Worm (Caenorhabditis elegans) whole organism, midembryonic: ENCODE data around the gene mrp-1.

Source experiments
- T22C8.4 ChIP-seq: fragments of 200-800 bp; sonication (Bioruptor generic); IDR thresholded peaks from 2 replicates; pipeline ENCODE4 v1.3.6; 2022; ENCODE audit warnings: missing genetic modification characterization, missing compliant biosample characterization
- cog-1 ChIP-seq: sonication (generic microtip); optimal IDR thresholded peaks from 2 replicates; lab custom pipeline; 2016; ENCODE audit warnings: missing genetic modification characterization, missing compliant biosample characterization
- flt-1 ChIP-seq: fragments of 200-800 bp; sonication (Bioruptor generic); IDR thresholded peaks from 2 replicates; pipeline ENCODE4 v1.3.6; 2022; ENCODE audit warnings: missing genetic modification characterization, missing compliant biosample characterization
- klf-2 ChIP-seq: fragments of 200-800 bp; sonication (Bioruptor generic); conservative IDR thresholded peaks from 2 replicates; pipeline ENCODE4 v1.3.6; 2022; ENCODE audit warnings: missing genetic modification reagents, missing genetic modification characterization, missing compliant biosample characterization
- med-1 ChIP-seq: sonication (generic microtip); optimal IDR thresholded peaks from 2 replicates; lab custom pipeline; 2017; ENCODE audit warnings: missing genetic modification characterization, mild to moderate bottlenecking, missing compliant biosample characterization, antibody characterized with exemption, missing genetic modification reagents; ENCODE audit not compliant: insufficient read depth
- ref-1 ChIP-seq: fragments of 200-800 bp; sonication (Bioruptor generic); conservative IDR thresholded peaks from 2 replicates; pipeline ENCODE4 v1.3.6; 2022; ENCODE audit warnings: missing genetic modification reagents, missing genetic modification characterization, missing compliant biosample characterization
- tab-1 ChIP-seq: fragments of 200-800 bp; sonication (Bioruptor generic); IDR thresholded peaks from 2 replicates; pipeline ENCODE4 v1.3.6; 2022; ENCODE audit warnings: missing genetic modification characterization, missing compliant biosample characterization
- ztf-23 ChIP-seq: fragments of 200-800 bp; sonication (Bioruptor generic); IDR thresholded peaks from 2 replicates; pipeline ENCODE4 v1.3.6; 2022; ENCODE audit warnings: missing genetic modification reagents, missing genetic modification characterization, missing compliant biosample characterization
- ztf-29 ChIP-seq: fragments of 200-800 bp; sonication (Bioruptor generic); IDR thresholded peaks from 2 replicates; pipeline ENCODE4 v1.3.6; 2022; ENCODE audit warnings: missing genetic modification reagents, missing genetic modification characterization, missing compliant biosample characterization

Gene mrp-1

DNA sequence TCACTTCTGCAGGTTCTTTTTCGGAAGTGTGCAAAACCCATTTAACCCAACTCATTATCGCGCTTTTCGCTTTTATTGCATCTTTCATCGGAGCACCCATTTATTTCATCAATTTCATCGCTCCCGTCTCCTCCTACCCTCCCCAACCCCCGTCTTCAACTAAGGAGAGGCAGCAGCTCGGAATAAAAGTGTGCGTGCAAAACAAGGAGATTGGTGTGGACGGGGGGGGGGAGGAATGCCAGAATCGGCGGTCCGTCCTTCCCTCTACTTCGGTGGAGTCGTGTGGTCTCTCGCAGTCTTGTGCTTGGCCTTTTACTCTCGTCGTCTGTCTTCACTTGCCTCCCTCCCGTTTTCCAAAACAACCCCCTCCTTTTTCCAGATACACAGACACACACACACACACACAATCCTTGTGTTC is 13.7 kb upstream of the mrp-1 start:
- TF ChIP-seq klf-2 (GFP tag; lab: Robert Waterston, UW), result no peak
- TF ChIP-seq ztf-23 (GFP tag; lab: Robert Waterston, UW), result peak; percentile 58; the same call in 1 of the 2 replicates
- TF ChIP-seq tab-1, result 0 out of 2 replicates have a peak, but pooled peaks have one; percentile 69
- peak; percentile 73 for TF ChIP-seq flt-1 (GFP tag; lab: Robert Waterston, UW)

DNA sequence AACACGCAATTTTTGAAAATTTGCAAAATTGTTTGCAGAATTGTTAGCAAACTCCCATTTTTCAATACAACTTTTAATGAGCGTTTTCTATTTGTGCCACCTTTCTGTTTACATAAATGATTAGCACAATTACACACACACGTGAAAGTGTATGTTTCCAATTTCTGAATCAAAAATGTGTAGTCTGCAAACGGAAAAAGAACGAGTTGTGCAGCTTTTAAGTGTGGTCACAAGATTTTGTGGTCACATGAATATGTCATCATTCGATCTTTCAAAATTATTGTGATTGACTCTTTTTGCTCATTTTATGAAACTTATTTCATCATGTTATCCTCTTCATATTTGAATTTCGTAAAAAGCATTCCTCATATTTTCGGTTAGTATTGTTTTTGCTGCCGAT is 13.0 kb upstream of the mrp-1 start:
- TF ChIP-seq klf-2 (GFP tag; lab: Robert Waterston, UW), result no peak
- TF ChIP-seq flt-1 (GFP tag; lab: Robert Waterston, UW), result no peak
- no peak for TF ChIP-seq med-1
- no peak for TF ChIP-seq T22C8.4 (GFP tag; lab: Robert Waterston, UW)
- TF ChIP-seq ztf-23 (GFP tag; lab: Robert Waterston, UW), result no peak
- TF ChIP-seq cog-1 (tag; lab: Kevin White, UChicago), result no peak
- TF ChIP-seq ref-1 (GFP tag; lab: Robert Waterston, UW), result no peak

DNA sequence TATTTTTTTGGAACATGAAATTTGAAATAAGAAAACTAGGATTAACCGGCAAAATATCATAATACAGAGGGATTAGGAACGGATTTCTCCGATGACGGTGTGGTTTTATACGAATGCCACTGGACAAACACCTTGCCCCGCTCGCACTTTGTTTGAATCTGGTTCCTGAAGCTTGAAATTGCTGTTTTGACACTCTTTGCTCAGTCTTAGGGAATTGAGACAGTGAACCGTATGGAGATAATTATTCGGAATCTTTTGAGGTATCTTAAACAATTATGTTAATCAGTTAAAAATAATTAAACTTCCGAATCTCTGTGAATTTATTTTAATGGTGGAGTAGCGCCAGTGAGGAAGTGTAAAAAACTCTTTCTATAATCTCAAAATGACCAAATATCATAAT is 11.8 kb upstream of the mrp-1 start, which contains the start of gene F13C5.3:
TSS of gene F13C5.3 (minus strand) at position 101 of the 400 bp plus-strand sequence.
- no peak for TF ChIP-seq tab-1
- no peak for TF ChIP-seq T22C8.4 (GFP tag; lab: Robert Waterston, UW)
- no peak for TF ChIP-seq klf-2 (GFP tag; lab: Robert Waterston, UW)
- no peak for TF ChIP-seq ztf-23 (GFP tag; lab: Robert Waterston, UW)
- TF ChIP-seq ztf-29 (GFP tag; lab: Robert Waterston, UW), result no peak
- no peak for TF ChIP-seq med-1
- TF ChIP-seq flt-1 (GFP tag; lab: Robert Waterston, UW), result no peak
- TF ChIP-seq ref-1 (GFP tag; lab: Robert Waterston, UW), result no peak
- no peak for TF ChIP-seq cog-1 (tag; lab: Kevin White, UChicago)

DNA sequence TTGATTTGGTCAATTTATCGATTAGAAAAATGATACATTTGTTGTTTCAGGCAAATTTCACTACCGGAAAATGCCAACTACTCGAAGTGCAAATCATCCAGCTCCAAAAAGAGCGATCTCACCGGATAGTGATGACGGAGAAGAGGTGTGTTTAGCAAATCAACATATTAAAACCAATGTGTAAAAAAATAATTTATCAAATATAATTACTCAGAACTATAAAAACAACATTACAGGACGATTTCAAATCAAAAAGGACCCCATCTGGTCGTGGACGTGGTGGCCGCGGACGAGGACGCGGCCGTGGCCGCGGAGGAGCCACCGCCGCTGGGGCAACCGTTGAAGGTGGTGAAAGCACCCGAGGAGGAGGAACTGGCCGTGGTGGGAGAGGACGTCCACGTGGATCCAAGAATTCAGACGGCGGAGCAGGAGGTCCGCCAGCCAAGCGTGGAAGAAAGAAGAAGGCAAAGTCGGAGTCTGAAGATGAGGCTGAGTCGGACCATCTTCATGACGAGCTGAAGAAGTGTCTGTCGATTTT is 6.3 kb upstream of the mrp-1 start, which contains the start of gene F13C5.2:
TSS of gene F13C5.2 (plus strand) at position 51 of the 538 bp plus-strand sequence.
- peak; percentile 63; the same call in 1 of the 2 replicates for TF ChIP-seq tab-1
- no peak for TF ChIP-seq med-1
- TF ChIP-seq flt-1 (GFP tag; lab: Robert Waterston, UW), result no peak
- no peak for TF ChIP-seq T22C8.4 (GFP tag; lab: Robert Waterston, UW)

DNA sequence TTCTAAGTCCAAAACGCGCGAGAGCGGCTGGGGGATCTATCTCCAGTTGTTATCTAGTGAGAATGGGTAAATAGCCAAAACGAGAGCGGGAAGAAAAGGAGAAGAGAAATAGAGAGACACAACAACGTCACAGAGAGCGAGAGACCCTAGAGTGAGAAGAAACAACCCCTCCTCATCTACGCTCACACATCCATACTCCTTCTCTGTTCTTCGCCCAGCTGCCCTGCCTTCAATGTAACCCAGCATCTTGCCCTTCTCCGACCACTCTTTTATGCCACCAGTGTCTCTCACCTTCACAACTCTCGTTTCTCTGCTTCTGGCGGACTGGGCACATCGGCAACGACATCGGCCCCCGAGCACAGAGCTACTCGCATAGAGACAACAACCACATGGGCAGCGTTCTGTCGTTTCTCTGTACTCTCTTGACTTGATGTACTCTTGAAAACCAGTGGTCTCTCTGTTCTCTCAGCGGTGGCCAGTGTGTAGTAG is 5.6 kb upstream of the mrp-1 start:
- TF ChIP-seq flt-1 (GFP tag; lab: Robert Waterston, UW) (peak; percentile 73), med-1 (no peak), klf-2 (GFP tag; lab: Robert Waterston, UW) (no peak), tab-1 (no peak), ztf-29 (GFP tag; lab: Robert Waterston, UW) (no peak), ref-1 (GFP tag; lab: Robert Waterston, UW) (no peak), cog-1 (tag; lab: Kevin White, UChicago) (peak; percentile 89), ztf-23 (GFP tag; lab: Robert Waterston, UW) (peak; percentile 26; the same call in 1 of the 2 replicates), T22C8.4 (GFP tag; lab: Robert Waterston, UW) (no peak; the same call in 1 of the 2 replicates)

DNA sequence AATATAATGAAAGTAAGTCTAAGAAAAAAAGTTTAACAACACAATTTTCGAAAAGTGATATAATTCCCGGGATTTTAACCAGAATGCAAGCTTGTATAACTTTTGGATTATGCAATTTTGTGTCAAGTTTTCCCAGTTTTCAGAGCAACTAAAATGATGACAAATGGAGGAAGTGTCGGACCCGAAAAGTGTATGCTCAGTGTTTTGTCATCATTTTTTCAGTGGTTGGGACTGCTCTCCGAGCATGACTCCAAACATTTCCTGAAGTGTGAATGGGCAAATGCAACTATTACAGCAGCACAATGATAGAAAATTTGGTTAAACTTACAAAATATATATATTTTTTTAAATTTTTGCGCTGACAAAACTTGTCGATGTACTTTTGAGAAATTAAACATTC is 3.4 kb upstream of the mrp-1 start:
- TF ChIP-seq ztf-23 (GFP tag; lab: Robert Waterston, UW) (no peak), flt-1 (GFP tag; lab: Robert Waterston, UW) (no peak), ztf-29 (GFP tag; lab: Robert Waterston, UW) (no peak), tab-1 (no peak), T22C8.4 (GFP tag; lab: Robert Waterston, UW) (no peak), cog-1 (tag; lab: Kevin White, UChicago) (no peak), klf-2 (GFP tag; lab: Robert Waterston, UW) (no peak), ref-1 (GFP tag; lab: Robert Waterston, UW) (no peak), med-1 (no peak)

DNA sequence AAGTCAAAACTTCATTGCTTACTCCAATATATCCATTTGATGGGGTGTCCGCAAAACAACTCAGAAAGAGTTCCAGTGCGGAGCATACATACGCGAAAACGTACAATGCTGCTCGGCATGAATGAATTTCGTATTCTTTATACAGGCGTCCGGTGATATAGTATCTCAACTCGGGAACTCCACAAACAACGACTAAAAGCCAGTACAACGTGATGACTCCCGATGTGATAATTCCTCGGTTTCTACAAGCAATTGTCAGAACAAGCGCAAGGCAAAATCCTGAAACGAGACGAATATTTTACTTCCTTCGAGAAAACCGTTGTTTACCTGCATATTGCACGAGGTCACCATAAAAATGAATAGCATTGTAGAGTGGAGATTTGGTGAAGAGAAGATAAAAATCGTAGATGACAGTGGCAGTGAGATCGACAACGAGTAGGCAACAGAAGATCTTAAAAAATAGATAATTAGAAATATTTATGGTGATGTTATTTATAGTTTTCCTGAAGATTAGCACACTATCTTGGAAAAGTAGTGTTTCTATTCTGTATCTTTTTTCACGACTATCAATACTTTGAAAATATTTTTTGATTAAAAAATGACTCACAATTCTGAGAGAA is 2.0 kb downstream of the mrp-1 start:
- TF ChIP-seq cog-1 (tag; lab: Kevin White, UChicago) (no peak), T22C8.4 (GFP tag; lab: Robert Waterston, UW) (no peak), ref-1 (GFP tag; lab: Robert Waterston, UW) (no peak), ztf-23 (GFP tag; lab: Robert Waterston, UW) (no peak), ztf-29 (GFP tag; lab: Robert Waterston, UW) (no peak), med-1 (no peak), tab-1 (no peak), flt-1 (GFP tag; lab: Robert Waterston, UW) (no peak), klf-2 (GFP tag; lab: Robert Waterston, UW) (no peak)

DNA sequence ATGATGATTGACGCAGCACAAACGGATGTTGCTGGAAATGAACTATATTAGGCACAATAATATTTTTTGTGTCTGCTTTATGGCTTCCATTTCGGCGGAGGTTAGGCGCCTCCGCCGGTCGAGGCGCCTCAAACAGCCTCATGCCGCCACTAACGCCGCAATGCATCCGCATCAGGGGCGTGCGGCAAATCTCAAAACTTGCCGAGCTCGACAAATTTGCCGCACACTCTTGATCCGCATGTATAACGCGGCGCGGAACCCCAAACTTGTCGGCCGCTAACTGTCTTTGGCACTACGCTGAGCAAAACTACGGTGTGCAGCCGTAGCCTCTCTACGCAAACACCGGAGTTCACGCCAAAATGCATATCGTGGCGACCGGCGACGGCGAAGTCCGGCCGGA is 5.9 kb downstream of the mrp-1 start:
- no peak for TF ChIP-seq klf-2 (GFP tag; lab: Robert Waterston, UW)
- TF ChIP-seq T22C8.4 (GFP tag; lab: Robert Waterston, UW), result no peak
- no peak for TF ChIP-seq ztf-29 (GFP tag; lab: Robert Waterston, UW)
- no peak for TF ChIP-seq flt-1 (GFP tag; lab: Robert Waterston, UW)
- TF ChIP-seq cog-1 (tag; lab: Kevin White, UChicago), result no peak
- TF ChIP-seq ref-1 (GFP tag; lab: Robert Waterston, UW), result no peak
- no peak for TF ChIP-seq med-1
- TF ChIP-seq tab-1, result no peak
- TF ChIP-seq ztf-23 (GFP tag; lab: Robert Waterston, UW), result no peak

DNA sequence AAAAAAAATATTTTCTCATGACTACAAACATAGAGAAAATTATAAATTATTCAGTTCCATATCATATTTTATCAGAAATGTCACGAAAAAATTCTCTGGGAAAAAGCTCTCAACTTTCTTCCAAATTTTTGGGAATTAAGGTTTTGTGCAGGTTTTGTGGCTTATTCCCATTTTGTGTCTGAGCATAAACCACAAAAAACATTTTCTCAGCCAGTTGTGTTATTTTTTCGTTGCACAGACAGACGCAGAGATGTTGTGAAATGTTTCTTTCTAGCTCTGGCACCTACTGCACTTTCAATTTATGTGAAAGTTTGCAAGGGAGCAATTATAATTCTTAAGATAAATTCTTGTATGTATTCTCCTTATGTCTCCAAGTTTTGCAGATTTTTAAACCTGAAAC is 12.6 kb downstream of the mrp-1 start:
- no peak for TF ChIP-seq T22C8.4 (GFP tag; lab: Robert Waterston, UW)
- no peak for TF ChIP-seq klf-2 (GFP tag; lab: Robert Waterston, UW)
- no peak for TF ChIP-seq ztf-23 (GFP tag; lab: Robert Waterston, UW)
- no peak for TF ChIP-seq ref-1 (GFP tag; lab: Robert Waterston, UW)
- no peak for TF ChIP-seq ztf-29 (GFP tag; lab: Robert Waterston, UW)
- no peak for TF ChIP-seq med-1
- no peak for TF ChIP-seq cog-1 (tag; lab: Kevin White, UChicago)
- TF ChIP-seq tab-1, result no peak
- no peak for TF ChIP-seq flt-1 (GFP tag; lab: Robert Waterston, UW)
